Worm (Caenorhabditis elegans) whole organism, L3 larva: ENCODE data around the gene T12A2.3.

Source experiments
- ZK546.5 ChIP-seq: sonication (generic microtip); optimal IDR thresholded peaks from 2 replicates; lab custom pipeline; 2017; ENCODE audit warnings: missing biosample characterization, missing genetic modification characterization
- ceh-16 ChIP-seq: sonication (generic microtip); optimal IDR thresholded peaks from 2 replicates; lab custom pipeline; 2017; ENCODE audit warnings: missing biosample characterization, missing genetic modification characterization
- ceh-9 ChIP-seq: sonication (generic microtip); optimal IDR thresholded peaks from 2 replicates; lab custom pipeline; 2018; ENCODE audit warnings: missing biosample characterization, missing genetic modification characterization
- egl-5 ChIP-seq: fragments of 150-350 bp; optimal IDR thresholded peaks from 2 replicates; lab custom pipeline; 2017; ENCODE audit warnings: missing biosample characterization, missing genetic modification reagents, missing genetic modification characterization, inconsistent platforms
- elt-1 ChIP-seq: fragments of 150-350 bp; optimal IDR thresholded peaks from 2 replicates; lab custom pipeline; 2014; ENCODE audit warnings: missing biosample characterization, missing genetic modification characterization
- eor-1 ChIP-seq, 2 experiments: fragments of 150-350 bp; optimal IDR thresholded peaks; 2 replicates each; lab custom pipeline; 2014 to 2018; ENCODE audit warnings: missing biosample characterization in 2 of 2, missing genetic modification characterization in 2 of 2
- fkh-10 ChIP-seq: sonication (generic microtip); optimal IDR thresholded peaks from 2 replicates; lab custom pipeline; 2017; ENCODE audit warnings: missing biosample characterization, missing genetic modification reagents, missing genetic modification characterization
- fkh-2 ChIP-seq: fragments of 150-350 bp; optimal IDR thresholded peaks from 2 replicates; lab custom pipeline; 2014; ENCODE audit warnings: missing biosample characterization, missing genetic modification reagents, missing genetic modification characterization
- fos-1 ChIP-seq: fragments of 150-350 bp; optimal IDR thresholded peaks from 2 replicates; lab custom pipeline; 2014; ENCODE audit warnings: missing biosample characterization, missing genetic modification characterization
- hmg-11 ChIP-seq: sonication (generic microtip); optimal IDR thresholded peaks from 2 replicates; lab custom pipeline; 2016; ENCODE audit warnings: missing genetic modification characterization, missing compliant biosample characterization
- jun-1 ChIP-seq: fragments of 150-350 bp; optimal IDR thresholded peaks from 2 replicates; lab custom pipeline; 2014; ENCODE audit warnings: missing biosample characterization, missing genetic modification reagents, missing genetic modification characterization
- lin-15B ChIP-seq: fragments of 150-350 bp; optimal IDR thresholded peaks from 2 replicates; lab custom pipeline; 2014; ENCODE audit warnings: missing biosample characterization, missing genetic modification characterization
- lin-39 ChIP-seq: fragments of 150-350 bp; optimal IDR thresholded peaks from 2 replicates; lab custom pipeline; 2018; ENCODE audit warnings: missing biosample characterization, missing genetic modification reagents, missing genetic modification characterization
- mdl-1 ChIP-seq: fragments of 150-350 bp; optimal IDR thresholded peaks from 2 replicates; lab custom pipeline; 2014; ENCODE audit warnings: missing biosample characterization, missing genetic modification characterization
- mml-1 ChIP-seq: fragments of 150-350 bp; sonication (generic microtip); optimal IDR thresholded peaks from 3 replicates; lab custom pipeline; 2014; ENCODE audit warnings: missing biosample characterization, missing genetic modification characterization
- nfya-1 ChIP-seq: sonication (generic microtip); optimal IDR thresholded peaks from 2 replicates; lab custom pipeline; 2017; ENCODE audit warnings: missing genetic modification characterization, mild to moderate bottlenecking, missing compliant biosample characterization, antibody characterized with exemption, moderate library complexity; ENCODE audit not compliant: insufficient read depth
- nhr-11 ChIP-seq: fragments of 150-350 bp; optimal IDR thresholded peaks from 2 replicates; lab custom pipeline; 2014; ENCODE audit warnings: missing biosample characterization, missing genetic modification characterization
- nhr-12 ChIP-seq: fragments of 150-350 bp; optimal IDR thresholded peaks from 2 replicates; lab custom pipeline; 2014; ENCODE audit warnings: missing biosample characterization, missing genetic modification characterization
- nhr-23 ChIP-seq: fragments of 150-350 bp; optimal IDR thresholded peaks from 2 replicates; lab custom pipeline; 2014; ENCODE audit warnings: missing biosample characterization, missing genetic modification reagents, missing genetic modification characterization
- nhr-237 ChIP-seq: fragments of 150-350 bp; optimal IDR thresholded peaks from 2 replicates; lab custom pipeline; 2014; ENCODE audit warnings: missing biosample characterization, missing genetic modification characterization
- nhr-25 ChIP-seq: sonication (generic microtip); optimal IDR thresholded peaks from 2 replicates; lab custom pipeline; 2017; ENCODE audit warnings: missing biosample characterization, missing genetic modification characterization
- nhr-28 ChIP-seq: fragments of 150-350 bp; optimal IDR thresholded peaks from 2 replicates; lab custom pipeline; 2014; ENCODE audit warnings: missing biosample characterization, missing genetic modification characterization
- nhr-43 ChIP-seq: sonication (generic microtip); optimal IDR thresholded peaks from 2 replicates; lab custom pipeline; 2016; ENCODE audit warnings: mild to moderate bottlenecking, missing genetic modification characterization, missing compliant biosample characterization; ENCODE audit not compliant: poor library complexity, severe bottlenecking
- nhr-67 ChIP-seq: fragments of 150-350 bp; optimal IDR thresholded peaks from 2 replicates; lab custom pipeline; 2014; ENCODE audit warnings: missing biosample characterization, missing genetic modification characterization
- nhr-76 ChIP-seq: fragments of 150-350 bp; sonication (generic microtip); optimal IDR thresholded peaks from 5 replicates; lab custom pipeline; 2014; ENCODE audit warnings: missing biosample characterization, missing genetic modification characterization
- nhr-77 ChIP-seq: fragments of 150-350 bp; optimal IDR thresholded peaks from 2 replicates; lab custom pipeline; 2014; ENCODE audit warnings: missing biosample characterization, missing genetic modification characterization
- pha-4 ChIP-seq: fragments of 150-350 bp; optimal IDR thresholded peaks from 2 replicates; lab custom pipeline; 2014; ENCODE audit warnings: missing biosample characterization, missing genetic modification reagents, missing genetic modification characterization
- pqm-1 ChIP-seq: fragments of 150-350 bp; optimal IDR thresholded peaks from 2 replicates; lab custom pipeline; 2017; ENCODE audit warnings: missing biosample characterization, missing genetic modification characterization, inconsistent platforms
- sea-2 ChIP-seq: fragments of 150-350 bp; sonication (generic microtip); optimal IDR thresholded peaks from 4 replicates; lab custom pipeline; 2014; ENCODE audit warnings: missing biosample characterization, missing genetic modification reagents, missing genetic modification characterization
- snpc-4 ChIP-seq: fragments of 150-350 bp; optimal IDR thresholded peaks from 2 replicates; lab custom pipeline; 2014; ENCODE audit warnings: missing biosample characterization, missing genetic modification characterization
- unc-39 ChIP-seq: sonication (generic microtip); optimal IDR thresholded peaks from 4 replicates; lab custom pipeline; 2017; ENCODE audit warnings: missing biosample characterization, missing genetic modification characterization
- zag-1 ChIP-seq: fragments of 150-350 bp; optimal IDR thresholded peaks from 2 replicates; lab custom pipeline; 2014; ENCODE audit warnings: missing biosample characterization, missing genetic modification characterization
- ztf-4 ChIP-seq: fragments of 150-350 bp; optimal IDR thresholded peaks from 2 replicates; lab custom pipeline; 2014; ENCODE audit warnings: missing biosample characterization, missing genetic modification characterization

Gene T12A2.3

DNA sequence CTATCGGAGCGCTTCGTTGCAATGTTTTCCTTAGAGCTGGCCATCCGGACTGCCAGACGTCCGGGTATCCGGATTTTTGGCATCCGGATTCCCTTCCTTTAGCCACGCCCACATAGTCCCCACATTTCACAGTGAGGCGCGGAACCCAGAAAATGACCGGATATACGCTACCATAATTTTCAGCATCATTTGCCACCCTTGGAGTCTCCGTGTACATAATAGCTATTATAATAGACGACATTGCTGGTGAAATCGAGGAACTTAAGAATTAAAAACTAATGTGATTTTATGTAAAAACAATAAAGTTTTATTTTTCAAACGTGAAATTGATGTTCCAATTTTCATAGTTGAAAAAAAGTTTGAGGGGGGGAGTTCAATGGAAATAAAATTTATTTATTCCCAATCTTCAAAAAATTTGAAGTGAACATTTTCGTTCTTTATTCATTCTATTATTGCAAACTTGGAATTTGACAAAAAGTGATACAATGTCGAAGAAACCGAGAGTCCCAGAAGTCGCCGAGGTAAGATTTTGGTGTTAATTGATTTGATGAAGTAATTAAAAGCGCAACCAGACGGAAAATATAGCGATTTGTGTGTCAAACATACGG lies 30.3 kb upstream of the T12A2.3 start:
- TF ChIP-seq nhr-11 (tag; lab: Kevin White, UChicago) (no peak), lin-39 (no peak), nhr-43 (tag; lab: Kevin White, UChicago) (no peak), sea-2 (no peak), nfya-1 (no peak), unc-39 (tag; lab: Kevin White, UChicago) (no peak), zag-1 (tag; lab: Kevin White, UChicago) (no peak), snpc-4 (tag; lab: Kevin White, UChicago) (no peak), pqm-1 (tag; lab: Kevin White, UChicago) (no peak), nhr-237 (tag; lab: Kevin White, UChicago) (no peak), fkh-2 (tag; lab: Kevin White, UChicago) (no peak), nhr-67 (tag; lab: Kevin White, UChicago) (no peak), ztf-4 (tag; lab: Kevin White, UChicago) (no peak), jun-1 (tag; lab: Kevin White, UChicago) (no peak), fos-1 (tag; lab: Kevin White, UChicago) (no peak), nhr-77 (tag; lab: Kevin White, UChicago) (no peak), mml-1 (no peak), ZK546.5 (tag; lab: Kevin White, UChicago) (no peak), egl-5 (tag; lab: Kevin White, UChicago) (no peak), lin-15B (tag; lab: Kevin White, UChicago) (no peak)

DNA sequence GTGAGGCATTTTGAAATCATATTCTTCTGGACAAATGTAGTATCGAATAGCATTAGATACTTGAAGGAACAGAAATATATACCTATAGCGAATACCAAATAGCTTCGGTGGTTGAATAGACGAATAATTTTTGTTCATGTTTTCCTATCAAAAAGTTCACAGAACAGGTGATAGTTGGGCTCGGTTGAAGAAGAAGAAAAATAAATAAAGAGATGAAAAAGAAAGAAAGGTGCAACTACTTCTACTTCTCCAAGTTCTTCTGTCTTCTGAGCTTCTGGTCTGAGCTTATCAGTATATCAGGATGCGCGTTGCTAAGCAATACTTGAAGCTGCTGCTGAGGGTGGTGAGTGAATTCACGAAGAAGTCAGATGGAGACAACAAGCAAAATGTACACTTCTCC lies 26.7 kb upstream of the T12A2.3 start, which contains the start of gene C23G10.10:
Gene C23G10.10, minus strand, starts transcription at position 101 of the 400 bp plus-strand sequence.
- no peak for TF ChIP-seq lin-39
- no peak for TF ChIP-seq nhr-12
- no peak for TF ChIP-seq nhr-67 (tag; lab: Kevin White, UChicago)
- no peak for TF ChIP-seq ceh-16
- no peak for TF ChIP-seq ceh-9 (tag; lab: Kevin White, UChicago)
- no peak for TF ChIP-seq unc-39 (tag; lab: Kevin White, UChicago)
- no peak for TF ChIP-seq eor-1 (tag; optimal IDR thresholded peaks at IDR 0.05; lab: Kevin White, UChicago)
- no peak for TF ChIP-seq nhr-237 (tag; lab: Kevin White, UChicago)
- TF ChIP-seq mdl-1 (tag; lab: Kevin White, UChicago) = no peak
- TF ChIP-seq zag-1 (tag; lab: Kevin White, UChicago) = no peak
- TF ChIP-seq lin-15B (tag; lab: Kevin White, UChicago) = no peak
- TF ChIP-seq mml-1 = no peak
- TF ChIP-seq nhr-28 (tag; lab: Kevin White, UChicago) = no peak
- no peak for TF ChIP-seq fkh-2 (tag; lab: Kevin White, UChicago)
- TF ChIP-seq nhr-76 (tag; lab: Kevin White, UChicago) = no peak
- TF ChIP-seq fkh-10 = no peak

DNA sequence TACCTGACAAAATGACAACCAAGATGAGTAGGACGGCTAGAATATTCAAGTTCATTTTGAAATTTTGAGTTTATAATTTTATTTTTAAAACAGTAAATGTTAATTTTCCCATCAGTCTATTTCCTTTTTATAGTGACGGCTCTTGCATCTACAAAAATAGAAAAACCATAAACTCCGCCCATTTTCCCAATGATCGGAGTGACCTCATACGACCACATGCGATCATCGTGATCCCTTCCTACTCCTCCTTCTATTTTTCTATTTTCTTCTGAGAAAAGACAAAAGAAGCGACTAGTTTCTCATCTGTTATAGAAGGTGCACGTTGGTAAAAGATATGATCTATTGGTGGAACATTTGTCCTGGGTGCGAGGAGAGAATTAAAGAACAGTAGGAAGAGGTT lies 25.2 kb upstream of the T12A2.3 start, which contains the start of gene C23G10.11:
Gene C23G10.11, minus strand, starts transcription at position 101 of the 400 bp plus-strand sequence.
- no peak for TF ChIP-seq elt-1 (tag; lab: Kevin White, UChicago)
- TF ChIP-seq hmg-11 (tag; lab: Kevin White, UChicago) = no peak
- no peak for TF ChIP-seq egl-5 (tag; lab: Kevin White, UChicago)
- TF ChIP-seq pha-4 (tag; lab: Kevin White, UChicago) = no peak

DNA sequence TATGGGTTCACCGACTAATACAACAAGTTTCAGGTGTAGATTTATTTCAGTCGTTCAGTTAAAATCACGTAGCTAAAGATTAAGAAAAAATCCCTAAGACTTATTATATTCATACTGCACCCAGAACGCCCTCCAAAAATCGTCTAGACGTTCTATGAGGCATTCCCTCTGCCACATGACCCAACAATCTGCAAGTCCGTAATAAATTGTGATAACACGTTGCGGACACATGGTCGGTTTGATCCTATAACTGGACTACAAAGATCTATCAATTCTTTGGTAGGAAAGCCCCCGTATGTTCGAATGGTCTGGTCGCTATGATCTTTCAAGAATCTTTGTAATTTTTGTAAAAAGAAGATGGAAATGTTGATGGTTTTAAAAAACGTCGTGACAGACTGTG lies 24.7 kb upstream of the T12A2.3 start:
- peak; percentile 92 for TF ChIP-seq nhr-43 (tag; lab: Kevin White, UChicago)
- peak; percentile 14 for TF ChIP-seq mdl-1 (tag; lab: Kevin White, UChicago)
- TF ChIP-seq pqm-1 (tag; lab: Kevin White, UChicago) = no peak
- no peak for TF ChIP-seq mml-1
- no peak for TF ChIP-seq nhr-25 (tag; lab: Kevin White, UChicago)
- no peak for TF ChIP-seq ztf-4 (tag; lab: Kevin White, UChicago)
- TF ChIP-seq nhr-23 (tag; lab: Kevin White, UChicago) = peak; percentile 36
- TF ChIP-seq sea-2 = no peak
- TF ChIP-seq nhr-237 (tag; lab: Kevin White, UChicago) = no peak
- TF ChIP-seq, all 47 proteins: peak for 3
